Worm (Caenorhabditis elegans) whole organism, L4/young adult: ENCODE results near the gene aat-3.

ENCODE experiments used
- dao-5 ChIP-seq: sonication (generic microtip); optimal IDR thresholded peaks from 2 replicates; lab custom pipeline; 2016; ENCODE audit warnings: missing genotype, missing genetic modification characterization, moderate library complexity, missing compliant biosample characterization
- him-1 ChIP-seq: sonication (generic microtip); optimal IDR thresholded peaks from 2 replicates; lab custom pipeline; 2016; ENCODE audit warnings: missing genotype, missing genetic modification reagents, missing genetic modification characterization, missing compliant biosample characterization

- TF ChIP-seq him-1 (tag; lab: Kevin White, UChicago) (no peak), dao-5 (no peak)
Observed at ce11 chrX:2590777-2591176, 38.7 kb downstream of the aat-3 start.
